Worm (Caenorhabditis elegans) whole organism, L3 larva: ENCODE data around the gene pcs-1.
"Not testable (repeated sequence)": the region's sequence is repeated elsewhere in the genome, so short reads cannot be mapped to it uniquely, and the experiment has no call there.

Experiments used
- R02D3.7 ChIP-seq: fragments of 150-350 bp; optimal IDR thresholded peaks from 2 replicates; lab custom pipeline; 2014; ENCODE audit warnings: missing biosample characterization, missing genetic modification characterization
- ZK546.5 ChIP-seq: sonication (generic microtip); optimal IDR thresholded peaks from 2 replicates; lab custom pipeline; 2017; ENCODE audit warnings: missing biosample characterization, missing genetic modification characterization
- aly-2 ChIP-seq: fragments of 150-350 bp; optimal IDR thresholded peaks from 2 replicates; lab custom pipeline; 2014; ENCODE audit warnings: missing biosample characterization, missing genetic modification characterization
- ama-1 ChIP-seq: fragments of 150-350 bp; optimal IDR thresholded peaks from 2 replicates; lab custom pipeline; 2018
- ceh-16 ChIP-seq: sonication (generic microtip); optimal IDR thresholded peaks from 2 replicates; lab custom pipeline; 2017; ENCODE audit warnings: missing biosample characterization, missing genetic modification characterization
- ceh-28 ChIP-seq: fragments of 150-350 bp; optimal IDR thresholded peaks from 2 replicates; lab custom pipeline; 2014; ENCODE audit warnings: missing biosample characterization, missing genetic modification reagents, missing genetic modification characterization
- ceh-82 ChIP-seq: fragments of 150-350 bp; optimal IDR thresholded peaks from 2 replicates; lab custom pipeline; 2014; ENCODE audit warnings: missing biosample characterization, missing genetic modification characterization
- ceh-9 ChIP-seq: sonication (generic microtip); optimal IDR thresholded peaks from 2 replicates; lab custom pipeline; 2018; ENCODE audit warnings: missing biosample characterization, missing genetic modification characterization
- egl-5 ChIP-seq: fragments of 150-350 bp; optimal IDR thresholded peaks from 2 replicates; lab custom pipeline; 2017; ENCODE audit warnings: missing biosample characterization, missing genetic modification reagents, missing genetic modification characterization, inconsistent platforms
- elt-1 ChIP-seq: fragments of 150-350 bp; optimal IDR thresholded peaks from 2 replicates; lab custom pipeline; 2014; ENCODE audit warnings: missing biosample characterization, missing genetic modification characterization
- elt-3 ChIP-seq, 3 experiments: fragments of 150-350 bp in 1 of 3; sonication (generic microtip) in 2 of 3; optimal IDR thresholded peaks; 2 replicates in 2 of 3; 4 replicates in 1 of 3; lab custom pipeline; 2014 to 2017; ENCODE audit warnings: missing biosample characterization in 3 of 3, missing genetic modification characterization in 3 of 3
- fkh-2 ChIP-seq: fragments of 150-350 bp; optimal IDR thresholded peaks from 2 replicates; lab custom pipeline; 2014; ENCODE audit warnings: missing biosample characterization, missing genetic modification reagents, missing genetic modification characterization
- fos-1 ChIP-seq: fragments of 150-350 bp; optimal IDR thresholded peaks from 2 replicates; lab custom pipeline; 2014; ENCODE audit warnings: missing biosample characterization, missing genetic modification characterization
- hmg-11 ChIP-seq: sonication (generic microtip); optimal IDR thresholded peaks from 2 replicates; lab custom pipeline; 2016; ENCODE audit warnings: missing genetic modification characterization, missing compliant biosample characterization
- jun-1 ChIP-seq: fragments of 150-350 bp; optimal IDR thresholded peaks from 2 replicates; lab custom pipeline; 2014; ENCODE audit warnings: missing biosample characterization, missing genetic modification reagents, missing genetic modification characterization
- lin-15B ChIP-seq: fragments of 150-350 bp; optimal IDR thresholded peaks from 2 replicates; lab custom pipeline; 2014; ENCODE audit warnings: missing biosample characterization, missing genetic modification characterization
- lin-39 ChIP-seq: fragments of 150-350 bp; optimal IDR thresholded peaks from 2 replicates; lab custom pipeline; 2018; ENCODE audit warnings: missing biosample characterization, missing genetic modification reagents, missing genetic modification characterization
- lsy-12 ChIP-seq: sonication (generic microtip); optimal IDR thresholded peaks from 2 replicates; lab custom pipeline; 2016; ENCODE audit warnings: mild to moderate bottlenecking, missing genetic modification characterization, missing compliant biosample characterization
- nfya-1 ChIP-seq: sonication (generic microtip); optimal IDR thresholded peaks from 2 replicates; lab custom pipeline; 2017; ENCODE audit warnings: missing genetic modification characterization, mild to moderate bottlenecking, missing compliant biosample characterization, antibody characterized with exemption, moderate library complexity; ENCODE audit not compliant: insufficient read depth
- nhr-12 ChIP-seq: fragments of 150-350 bp; optimal IDR thresholded peaks from 2 replicates; lab custom pipeline; 2014; ENCODE audit warnings: missing biosample characterization, missing genetic modification characterization
- nhr-23 ChIP-seq: fragments of 150-350 bp; optimal IDR thresholded peaks from 2 replicates; lab custom pipeline; 2014; ENCODE audit warnings: missing biosample characterization, missing genetic modification reagents, missing genetic modification characterization
- nhr-237 ChIP-seq: fragments of 150-350 bp; optimal IDR thresholded peaks from 2 replicates; lab custom pipeline; 2014; ENCODE audit warnings: missing biosample characterization, missing genetic modification characterization
- nhr-25 ChIP-seq: sonication (generic microtip); optimal IDR thresholded peaks from 2 replicates; lab custom pipeline; 2017; ENCODE audit warnings: missing biosample characterization, missing genetic modification characterization
- nhr-43 ChIP-seq: sonication (generic microtip); optimal IDR thresholded peaks from 2 replicates; lab custom pipeline; 2016; ENCODE audit warnings: mild to moderate bottlenecking, missing genetic modification characterization, missing compliant biosample characterization; ENCODE audit not compliant: poor library complexity, severe bottlenecking
- nhr-67 ChIP-seq: fragments of 150-350 bp; optimal IDR thresholded peaks from 2 replicates; lab custom pipeline; 2014; ENCODE audit warnings: missing biosample characterization, missing genetic modification characterization
- nhr-76 ChIP-seq: fragments of 150-350 bp; sonication (generic microtip); optimal IDR thresholded peaks from 5 replicates; lab custom pipeline; 2014; ENCODE audit warnings: missing biosample characterization, missing genetic modification characterization
- nhr-77 ChIP-seq: fragments of 150-350 bp; optimal IDR thresholded peaks from 2 replicates; lab custom pipeline; 2014; ENCODE audit warnings: missing biosample characterization, missing genetic modification characterization
- pha-4 ChIP-seq: fragments of 150-350 bp; optimal IDR thresholded peaks from 2 replicates; lab custom pipeline; 2014; ENCODE audit warnings: missing biosample characterization, missing genetic modification reagents, missing genetic modification characterization
- pqm-1 ChIP-seq: fragments of 150-350 bp; optimal IDR thresholded peaks from 2 replicates; lab custom pipeline; 2017; ENCODE audit warnings: missing biosample characterization, missing genetic modification characterization, inconsistent platforms
- sea-2 ChIP-seq: fragments of 150-350 bp; sonication (generic microtip); optimal IDR thresholded peaks from 4 replicates; lab custom pipeline; 2014; ENCODE audit warnings: missing biosample characterization, missing genetic modification reagents, missing genetic modification characterization
- skn-1 ChIP-seq: fragments of 150-350 bp; optimal IDR thresholded peaks from 2 replicates; lab custom pipeline; 2014; ENCODE audit warnings: missing biosample characterization, missing genetic modification characterization
- snpc-4 ChIP-seq: fragments of 150-350 bp; optimal IDR thresholded peaks from 2 replicates; lab custom pipeline; 2014; ENCODE audit warnings: missing biosample characterization, missing genetic modification characterization
- tbx-2 ChIP-seq: sonication (generic microtip); optimal IDR thresholded peaks from 2 replicates; lab custom pipeline; 2016; ENCODE audit warnings: mild to moderate bottlenecking, missing genetic modification characterization, missing compliant biosample characterization
- unc-39 ChIP-seq: sonication (generic microtip); optimal IDR thresholded peaks from 4 replicates; lab custom pipeline; 2017; ENCODE audit warnings: missing biosample characterization, missing genetic modification characterization
- zag-1 ChIP-seq: fragments of 150-350 bp; optimal IDR thresholded peaks from 2 replicates; lab custom pipeline; 2014; ENCODE audit warnings: missing biosample characterization, missing genetic modification characterization
- ztf-11 ChIP-seq: fragments of 150-350 bp; optimal IDR thresholded peaks from 2 replicates; lab custom pipeline; 2014; ENCODE audit warnings: missing biosample characterization, missing genetic modification characterization
- ztf-4 ChIP-seq: fragments of 150-350 bp; optimal IDR thresholded peaks from 2 replicates; lab custom pipeline; 2014; ENCODE audit warnings: missing biosample characterization, missing genetic modification characterization

Gene pcs-1

ce11 chrII:11566970-11567711 is 10.4 kb downstream of the pcs-1 start, which contains the start of gene F54D5.5:
Gene F54D5.5 (minus strand): TSS chrII:11567020.
- TF ChIP-seq lin-15B (tag; lab: Kevin White, UChicago), result peak; percentile 49
- no peak for TF ChIP-seq tbx-2 (tag; lab: Kevin White, UChicago)

DNA sequence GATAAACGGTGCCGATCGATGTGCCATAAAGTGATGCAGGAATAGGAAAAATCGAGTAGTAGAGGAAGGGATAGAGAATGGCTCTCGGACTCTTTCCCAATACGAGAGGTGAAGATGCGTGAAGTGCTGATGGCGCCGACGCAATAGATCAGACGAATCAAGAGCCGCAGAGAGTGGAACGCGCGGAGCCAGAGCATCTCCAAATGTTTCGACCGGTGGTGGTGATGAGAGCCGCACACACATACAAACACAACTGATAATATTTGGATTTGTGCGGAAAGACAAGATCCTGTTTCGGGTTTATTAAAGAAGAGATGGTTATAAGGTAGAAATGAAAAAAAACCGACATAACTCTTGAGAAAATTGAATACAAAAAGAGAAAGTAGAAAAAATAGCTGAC is 13.4 kb downstream of the pcs-1 start, which contains the start of gene F54D5.15:
F54D5.15 (minus strand) TSS at position 101 of the 400 bp plus-strand sequence.
- no peak for TF ChIP-seq ceh-82 (tag; lab: Kevin White, UChicago)
- no peak for TF ChIP-seq egl-5 (tag; lab: Kevin White, UChicago)
- TF ChIP-seq nhr-76 (tag; lab: Kevin White, UChicago), result no peak
- TF ChIP-seq skn-1 (tag; lab: Kevin White, UChicago), result no peak
- TF ChIP-seq pqm-1 (tag; lab: Kevin White, UChicago), result no peak
- no peak for TF ChIP-seq ceh-28 (tag; lab: Kevin White, UChicago)
- no peak for TF ChIP-seq nhr-12
- TF ChIP-seq jun-1 (tag; lab: Kevin White, UChicago), result no peak
- no peak for TF ChIP-seq nhr-23 (tag; lab: Kevin White, UChicago)
- no peak for TF ChIP-seq fkh-2 (tag; lab: Kevin White, UChicago)
- TF ChIP-seq ceh-9, result no peak
- no peak for TF ChIP-seq nhr-67 (tag; lab: Kevin White, UChicago)
- no peak for TF ChIP-seq sea-2
- no peak for TF ChIP-seq nhr-43 (tag; lab: Kevin White, UChicago)

DNA sequence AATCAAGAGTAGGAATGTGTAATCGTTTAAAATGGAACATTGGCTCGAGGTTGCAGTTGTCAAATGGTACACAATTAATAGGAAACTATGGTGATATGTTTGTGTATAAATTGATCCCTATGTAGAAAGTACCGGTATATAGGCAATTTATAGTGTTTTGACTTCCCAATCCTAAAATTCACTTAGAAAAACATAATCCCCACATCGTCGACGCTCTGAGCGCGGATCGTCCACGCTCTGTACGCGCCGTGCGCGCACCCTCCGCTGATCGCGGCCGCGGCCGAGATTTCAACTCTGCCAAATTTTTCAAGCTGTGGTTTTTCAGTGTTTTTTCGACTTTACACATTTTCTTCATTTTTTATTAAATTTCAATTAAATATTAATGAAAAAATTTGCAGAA is 21.2 kb downstream of the pcs-1 start, which contains the start of gene F54D5.17:
F54D5.17 (plus strand) TSS at position 301 of the 400 bp plus-strand sequence.
- TF ChIP-seq ceh-16 (tag; lab: Kevin White, UChicago) (no peak), skn-1 (tag; lab: Kevin White, UChicago) (no peak), elt-1 (tag; lab: Kevin White, UChicago) (no peak), elt-3 (tag; optimal IDR thresholded peaks at IDR 0.05; lab: Kevin White, UChicago) (no peak), fos-1 (tag; lab: Kevin White, UChicago) (no peak), unc-39 (no peak), hmg-11 (no peak), ceh-82 (tag; lab: Kevin White, UChicago) (no peak), R02D3.7 (no peak), ZK546.5 (tag; lab: Kevin White, UChicago) (no peak), nhr-237 (tag; lab: Kevin White, UChicago) (no peak), snpc-4 (tag; lab: Kevin White, UChicago) (no peak), nhr-12 (no peak), ceh-28 (tag; lab: Kevin White, UChicago) (no peak), nhr-77 (tag; lab: Kevin White, UChicago) (no peak), fkh-2 (tag; lab: Kevin White, UChicago) (no peak), nhr-25 (tag; lab: Kevin White, UChicago) (no peak)

DNA sequence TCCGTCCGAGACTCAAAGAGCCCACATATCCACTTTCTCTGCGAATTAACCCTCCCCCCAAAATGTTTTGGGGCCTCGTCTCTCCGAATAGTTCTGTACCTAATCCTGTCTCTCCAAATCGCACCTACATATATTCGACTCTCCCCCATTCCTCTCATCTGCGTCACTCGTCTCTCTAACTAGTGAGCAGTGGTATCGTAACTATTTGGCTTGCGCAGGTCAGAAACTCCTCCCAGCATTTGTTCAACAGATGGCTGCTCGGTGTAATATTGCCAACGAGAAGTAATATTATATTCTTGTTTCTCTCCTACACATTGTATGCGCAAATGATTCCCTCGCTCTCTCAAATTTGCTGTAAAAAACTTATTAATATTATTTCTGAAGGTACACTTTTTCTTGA is 21.9 kb downstream of the pcs-1 start, which contains the start of gene F54D5.24:
F54D5.24 (plus strand) TSS at position 316 of the 400 bp plus-strand sequence.
- no peak for TF ChIP-seq nhr-76 (tag; lab: Kevin White, UChicago)
- peak; percentile 10 for TF ChIP-seq pha-4 (tag; lab: Kevin White, UChicago)

ce11 chrII:11551981-11552380 is 25.6 kb downstream of the pcs-1 start, which contains the start of gene dhgd-1:
Gene dhgd-1 (minus strand): TSS chrII:11552081.
- TF ChIP-seq ceh-82 (tag; lab: Kevin White, UChicago); ama-1 (lab: Kevin White, UChicago); ceh-9: not testable (repeated sequence)

DNA sequence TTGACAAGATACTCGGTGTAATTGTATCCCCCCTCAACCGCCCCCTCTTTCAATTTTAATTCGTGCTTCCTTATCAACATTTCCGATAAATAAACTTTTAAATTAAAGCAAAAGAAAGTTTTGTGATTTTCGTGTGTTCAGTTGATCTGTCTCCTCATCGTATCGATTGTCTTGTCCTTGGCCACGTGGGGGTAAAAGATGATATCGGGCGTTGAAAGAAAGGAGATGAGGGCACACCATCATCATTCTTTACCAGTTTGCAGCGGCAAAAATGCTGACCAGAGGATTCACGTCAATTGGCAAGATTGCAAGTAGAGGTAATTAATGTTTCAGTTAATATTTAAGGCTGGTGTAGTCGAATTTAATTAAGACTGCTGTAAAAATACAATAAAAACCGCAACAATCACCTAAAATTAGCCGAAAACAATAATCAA is 30.3 kb downstream of the pcs-1 start, which contains the start of gene F54D5.7:
F54D5.7 (plus strand) TSS at position 264 of the 434 bp plus-strand sequence.
- TF ChIP-seq unc-39 (no peak), zag-1 (tag; lab: Kevin White, UChicago) (no peak), ama-1 (lab: Kevin White, UChicago) (peak; percentile 100), pha-4 (tag; lab: Kevin White, UChicago) (peak; percentile 52), nfya-1 (tag; lab: Kevin White, UChicago) (peak; percentile 67), lsy-12 (tag; lab: Kevin White, UChicago) (peak; percentile 54), tbx-2 (tag; lab: Kevin White, UChicago) (peak; percentile 65), nhr-43 (tag; lab: Kevin White, UChicago) (peak; percentile 32), nhr-25 (tag; lab: Kevin White, UChicago) (peak; percentile 96), elt-3 (tag; optimal IDR thresholded peaks at IDR 0.05; lab: Kevin White, UChicago) (peak in 1 of 3 experiments; percentile 28), lin-39 (tag; lab: Kevin White, UChicago) (peak; percentile 21), skn-1 (tag; lab: Kevin White, UChicago) (peak; percentile 5), fos-1 (tag; lab: Kevin White, UChicago) (peak; percentile 66), ceh-9 (no peak), snpc-4 (tag; lab: Kevin White, UChicago) (peak; percentile 39), ceh-28 (tag; lab: Kevin White, UChicago) (peak; percentile 16), aly-2 (no peak), elt-1 (tag; lab: Kevin White, UChicago) (peak; percentile 1), ztf-11 (no peak), nhr-23 (tag; lab: Kevin White, UChicago) (peak; percentile 73), nhr-67 (tag; lab: Kevin White, UChicago) (no peak), nhr-76 (tag; lab: Kevin White, UChicago) (no peak), egl-5 (tag; lab: Kevin White, UChicago) (peak; percentile 2), hmg-11 (no peak), jun-1 (tag; lab: Kevin White, UChicago) (no peak), ztf-4 (tag; lab: Kevin White, UChicago) (peak; percentile 92), lin-15B (tag; lab: Kevin White, UChicago) (no peak)
